Worm (Caenorhabditis elegans): ENCODE results near the gene fig-1.

Gene fig-1

DNA sequence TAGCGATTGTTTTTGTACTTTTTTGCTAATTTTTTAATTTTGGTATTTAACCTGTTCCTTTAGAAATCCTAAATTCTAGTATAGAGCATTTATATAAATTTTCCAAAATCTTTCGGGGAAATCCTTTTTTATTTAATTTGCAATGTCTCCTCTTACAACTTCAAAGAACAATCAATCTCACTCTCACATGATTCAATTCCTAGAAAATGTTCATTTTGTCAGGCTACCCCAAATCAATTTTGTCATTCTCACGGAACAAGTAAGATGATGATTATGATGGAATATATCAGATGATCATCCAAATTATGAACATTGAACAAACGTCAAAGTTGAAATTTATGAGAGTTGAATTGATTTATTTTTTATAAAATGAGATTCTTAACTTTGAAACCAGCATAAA is 43.7 kb downstream of the fig-1 start (continued):
- TF ChIP-seq jun-1 (tag; optimal IDR thresholded peaks at IDR 0.05), result no peak
- no peak for TF ChIP-seq nhr-25 (tag; optimal IDR thresholded peaks at IDR 0.05; ENCODE audit: borderline replicate concordance, insufficient read depth)
- TF ChIP-seq cey-2 (tag; optimal IDR thresholded peaks at IDR 0.05; ENCODE audit: borderline replicate concordance, insufficient read depth), result no peak
- TF ChIP-seq snpc-1.2 (GFP tag; IDR thresholded peaks at IDR 0.05), result no peak
- peak; percentile 30 for TF ChIP-seq aha-1 (tag)
- TF ChIP-seq hlh-11 (tag; optimal IDR thresholded peaks at IDR 0.05), result peak; percentile 23
- peak; percentile 70 for TF ChIP-seq mep-1 (tag; optimal IDR thresholded peaks at IDR 0.05)
- peak in 1 of 2 experiments; percentile 76 for TF ChIP-seq lsy-2 (tag; optimal IDR thresholded peaks at IDR 0.05)
- TF ChIP-seq dmd-8 (GFP tag; IDR thresholded peaks at IDR 0.05), result no peak
- no peak; the same call in 1 of the 2 replicates for TF ChIP-seq saeg-2 (GFP tag; IDR thresholded peaks at IDR 0.05)
- TF ChIP-seq zfp-2 (tag; optimal IDR thresholded peaks at IDR 0.05), result no peak

DNA sequence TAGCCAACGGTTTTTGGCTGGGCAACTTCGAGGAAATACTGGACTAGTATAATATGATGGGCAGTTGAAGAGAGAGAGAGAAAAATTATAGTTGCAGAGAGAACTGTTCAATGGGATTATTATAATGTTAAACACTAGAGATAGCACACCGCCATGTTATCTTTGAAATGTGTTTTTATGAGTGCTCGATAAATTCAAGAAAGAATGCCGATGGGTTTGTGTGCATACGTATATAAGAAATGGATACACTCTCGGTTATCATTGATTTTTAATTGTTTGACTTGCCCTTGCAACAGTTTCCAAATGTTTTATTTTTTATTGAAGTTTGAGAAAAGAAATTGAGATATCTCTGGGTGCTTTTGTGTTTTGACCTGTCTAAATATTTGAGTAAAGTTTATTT is 44.3 kb downstream of the fig-1 start, which contains the start of gene F17C11.12:
F17C11.12 (minus strand) TSS at position 240 of the 400 bp plus-strand sequence.
- TF ChIP-seq nhr-77 (tag; optimal IDR thresholded peaks at IDR 0.05), result peak; percentile 8
- no peak for TF ChIP-seq D1046.2 (GFP tag; IDR thresholded peaks at IDR 0.05)
- TF ChIP-seq dmd-6 (GFP tag; IDR thresholded peaks at IDR 0.05), result peak; percentile 59
- TF ChIP-seq gei-8 (GFP tag; optimal IDR thresholded peaks at IDR 0.05), result no peak
- peak; percentile 89 for TF ChIP-seq pqm-1 (tag; optimal IDR thresholded peaks at IDR 0.05)
- no peak for TF ChIP-seq attf-4 (tag; optimal IDR thresholded peaks at IDR 0.05)
- no peak for TF ChIP-seq mep-1 (tag; optimal IDR thresholded peaks at IDR 0.05)
- peak; percentile 3 for TF ChIP-seq nhr-10 (tag; optimal IDR thresholded peaks at IDR 0.05)
- no peak for TF ChIP-seq nhr-11 (tag; optimal IDR thresholded peaks at IDR 0.05)
- TF ChIP-seq ama-1 (optimal IDR thresholded peaks at IDR 0.05), result no peak
- no peak for TF ChIP-seq ZK546.5 (tag; optimal IDR thresholded peaks at IDR 0.05)
- no peak for TF ChIP-seq lir-3 (tag; optimal IDR thresholded peaks at IDR 0.05)
- no peak for TF ChIP-seq vab-7 (GFP tag; IDR thresholded peaks at IDR 0.05)
- TF ChIP-seq dmd-8 (GFP tag; IDR thresholded peaks at IDR 0.05), result no peak
- TF ChIP-seq F49E8.2 (tag; optimal IDR thresholded peaks at IDR 0.05; ENCODE audit: borderline replicate concordance), result no peak
- TF ChIP-seq F26F4.8 (GFP tag; conservative IDR thresholded peaks at IDR 0.05), result no peak
- no peak for TF ChIP-seq arid-1 (GFP tag; conservative IDR thresholded peaks at IDR 0.05)
- no peak for TF ChIP-seq ctbp-1 (GFP tag; IDR thresholded peaks at IDR 0.05)
- TF ChIP-seq php-3 (GFP tag; IDR thresholded peaks at IDR 0.05), result peak; percentile 89
- no peak for TF ChIP-seq T20F7.1 (GFP tag; optimal IDR thresholded peaks at IDR 0.05)
- TF ChIP-seq duxl-1 (tag; optimal IDR thresholded peaks at IDR 0.05; ENCODE audit: poor library complexity), result no peak
- TF ChIP-seq rbr-2 (tag; optimal IDR thresholded peaks at IDR 0.05), result no peak
- TF ChIP-seq hlh-11 (tag; optimal IDR thresholded peaks at IDR 0.05), result peak; percentile 42
- no peak for TF ChIP-seq mxl-3 (GFP tag; optimal IDR thresholded peaks at IDR 0.05)
- no peak for TF ChIP-seq F44E2.7 (GFP tag; IDR thresholded peaks at IDR 0.05)
- no peak for TF ChIP-seq ces-1 (GFP tag; optimal IDR thresholded peaks at IDR 0.05)
- no peak for TF ChIP-seq lin-13 (GFP tag; optimal IDR thresholded peaks at IDR 0.05)
- no peak for TF ChIP-seq Y75B8A.6 (GFP tag; IDR thresholded peaks at IDR 0.05)
- TF ChIP-seq aly-2 (tag; optimal IDR thresholded peaks at IDR 0.05), result no peak
- no peak for TF ChIP-seq T26A8.4 (GFP tag; IDR thresholded peaks at IDR 0.05)
- TF ChIP-seq zfp-2 (tag; optimal IDR thresholded peaks at IDR 0.05), result no peak
- TF ChIP-seq tag-97 (GFP tag; IDR thresholded peaks at IDR 0.05), result no peak
- peak; percentile 84 for TF ChIP-seq nhr-28 (tag; optimal IDR thresholded peaks at IDR 0.05)
- TF ChIP-seq saeg-2 (GFP tag; IDR thresholded peaks at IDR 0.05), result no peak
- TF ChIP-seq mdt-29 (GFP tag; IDR thresholded peaks at IDR 0.05), result no peak
- TF ChIP-seq dve-1 (tag; optimal IDR thresholded peaks at IDR 0.05; ENCODE audit: insufficient read depth), result peak; percentile 74
- no peak for TF ChIP-seq daf-16 (GFP tag; optimal IDR thresholded peaks at IDR 0.05)
- peak; percentile 52 for TF ChIP-seq daf-16 (tag; optimal IDR thresholded peaks at IDR 0.05)
- TF ChIP-seq F10B5.3 (tag; optimal IDR thresholded peaks at IDR 0.05), result no peak
- TF ChIP-seq ceh-28 (tag; optimal IDR thresholded peaks at IDR 0.05), result no peak

Data from whole organism, L4 larva.